Fruit fly (Drosophila melanogaster): ENCODE measurements around the gene Ugt36A1.

Ugt36A1 gene

DNA sequence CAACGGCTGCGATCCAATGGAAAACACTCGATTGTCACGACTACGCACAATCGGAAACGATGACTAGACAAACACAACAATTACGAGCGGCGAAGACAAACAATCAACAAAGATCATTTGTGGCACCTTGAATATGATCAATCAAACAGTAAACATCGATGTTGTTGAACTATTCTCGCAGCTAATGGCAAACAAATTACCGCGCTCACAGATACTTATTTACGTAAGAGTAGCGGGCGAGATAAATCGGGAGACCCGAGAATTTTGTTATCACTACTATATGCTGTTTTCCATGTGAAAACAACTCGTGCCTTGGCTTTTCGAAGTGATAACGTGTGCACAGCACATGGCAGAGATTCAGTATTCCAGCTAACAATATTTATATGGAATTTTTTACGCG lies 9.9 kb downstream of the Ugt36A1 start (continued):
- TF ChIP-seq CG9437 (GFP tag; optimal IDR thresholded peaks at IDR 0.05) (peak; percentile 43), dati (GFP tag; IDR thresholded peaks at IDR 0.05) (no peak), sc (optimal IDR thresholded peaks at IDR 0.05) (no peak), sc (GFP tag; optimal IDR thresholded peaks at IDR 0.05) (peak; percentile 91), Ssrp (tag; optimal IDR thresholded peaks at IDR 0.05) (no peak), E2f1 (GFP tag; IDR thresholded peaks at IDR 0.05) (peak; percentile 51; the same call in 1 of the 2 replicates), Gug (GFP tag; IDR thresholded peaks at IDR 0.05) (no peak), lov (optimal IDR thresholded peaks at IDR 0.05) (no peak), lov (GFP tag; IDR thresholded peaks at IDR 0.05) (peak; percentile 75; the same call in 2 of the 3 replicates), Optix (GFP tag; IDR thresholded peaks at IDR 0.05) (no peak), CG16815 (GFP tag; optimal IDR thresholded peaks at IDR 0.05) (peak; percentile 30), Dp (GFP tag; optimal IDR thresholded peaks at IDR 0.05) (no peak), D (optimal IDR thresholded peaks at IDR 0.05) (no peak), D (GFP tag; optimal IDR thresholded peaks at IDR 0.05) (peak; percentile 92), ERR (GFP tag; optimal IDR thresholded peaks at IDR 0.05) (no peak), CG2116 (GFP tag; optimal IDR thresholded peaks at IDR 0.05) (peak; percentile 53), amos (GFP tag; IDR thresholded peaks at IDR 0.05; ENCODE audit: partially characterized antibody) (no peak), chm (GFP tag; IDR thresholded peaks at IDR 0.05) (peak; percentile 26; the same call in 1 of the 2 replicates), pita (GFP tag; optimal IDR thresholded peaks at IDR 0.05) (no peak), pnt (GFP tag; optimal IDR thresholded peaks at IDR 0.05) (peak; percentile 23), Doc2 (GFP tag; IDR thresholded peaks at IDR 0.05) (no peak), unc-4 (GFP tag; IDR thresholded peaks at IDR 0.05; ENCODE audit: partially characterized antibody) (no peak), Neu2 (GFP tag; optimal IDR thresholded peaks at IDR 0.05; ENCODE audit: borderline replicate concordance) (no peak), sim (GFP tag; IDR thresholded peaks at IDR 0.05) (peak; percentile 86), CG18011 (GFP tag; optimal IDR thresholded peaks at IDR 0.05) (peak; percentile 70), Elba2 (GFP tag; optimal IDR thresholded peaks at IDR 0.05) (no peak), nmo (GFP tag; optimal IDR thresholded peaks at IDR 0.05) (no peak), Dek (tag; optimal IDR thresholded peaks at IDR 0.05) (peak; percentile 30), CG13894 (tag; optimal IDR thresholded peaks at IDR 0.05) (peak; percentile 59), CG12155 (GFP tag; optimal IDR thresholded peaks at IDR 0.05) (no peak), CG9215 (GFP tag; IDR thresholded peaks at IDR 0.05) (no peak), CG2889 (GFP tag; IDR thresholded peaks at IDR 0.05) (no peak), BEAF-32 (GFP tag; optimal IDR thresholded peaks at IDR 0.05) (no peak), slou (GFP tag; optimal IDR thresholded peaks at IDR 0.05) (no peak), CG10147 (GFP tag; optimal IDR thresholded peaks at IDR 0.05) (no peak), NfI (GFP tag; optimal IDR thresholded peaks at IDR 0.05) (peak; percentile 30), sens-2 (GFP tag; IDR thresholded peaks at IDR 0.05) (peak; percentile 43; the same call in 1 of the 2 replicates), CG12744 (GFP tag; optimal IDR thresholded peaks at IDR 0.05) (peak; percentile 69), Nf-YB (GFP tag; optimal IDR thresholded peaks at IDR 0.05) (no peak), zen2 (GFP tag; IDR thresholded peaks at IDR 0.05; ENCODE audit: partially characterized antibody) (no peak), CG15696 (tag; optimal IDR thresholded peaks at IDR 0.05) (peak; percentile 98), ranshi (GFP tag; IDR thresholded peaks at IDR 0.05) (no peak), twi (tag; optimal IDR thresholded peaks at IDR 0.05) (peak; percentile 69), CG7987 (GFP tag; optimal IDR thresholded peaks at IDR 0.05) (peak; percentile 96), CHES-1-like (GFP tag; optimal IDR thresholded peaks at IDR 0.05) (peak; percentile 93), CG17385 (GFP tag; optimal IDR thresholded peaks at IDR 0.05) (peak; percentile 77), Atf-2 (GFP tag; optimal IDR thresholded peaks at IDR 0.05) (peak; percentile 70), otp (GFP tag; IDR thresholded peaks at IDR 0.05) (peak; percentile 87), CG7786 (GFP tag; optimal IDR thresholded peaks at IDR 0.05) (peak; percentile 62), ci (GFP tag; IDR thresholded peaks at IDR 0.05) (peak; percentile 89), CG34224 (GFP tag; IDR thresholded peaks at IDR 0.05; ENCODE audit: partially characterized antibody) (no peak), Rfx (GFP tag; IDR thresholded peaks at IDR 0.05) (peak; percentile 75)
